Fruit fly (Drosophila melanogaster): Measurements from ENCODE around the gene CG9265.
A peak's percentile ranks its signal among the peaks of the same experiment; 100 is the strongest.

DNA sequence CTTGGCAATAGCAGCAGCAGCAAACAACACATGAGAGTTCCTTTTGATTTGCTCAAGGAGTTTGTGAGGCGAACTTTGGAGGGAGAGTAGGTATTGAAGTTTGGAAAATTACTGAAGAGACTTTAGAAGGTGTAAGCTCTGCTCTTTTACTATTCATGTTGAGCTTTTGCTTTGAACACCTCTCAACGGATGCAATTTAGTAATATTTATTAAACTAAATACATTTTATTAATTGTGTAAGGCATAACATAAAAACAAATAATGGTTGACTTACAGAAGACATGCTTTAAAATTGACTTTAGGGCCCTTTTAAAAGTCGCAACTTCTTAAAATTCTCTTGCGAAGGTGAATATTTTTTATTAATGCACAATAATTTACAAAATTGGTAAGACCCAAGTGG is 52.7 kb downstream of the CG9265 start:
- no peak for TF ChIP-seq CG7368 (GFP tag; optimal IDR thresholded peaks at IDR 0.05)
- no peak for TF ChIP-seq Hr39 (GFP tag; optimal IDR thresholded peaks at IDR 0.05)
- TF ChIP-seq Smox (GFP tag; optimal IDR thresholded peaks at IDR 0.05): no peak
- peak; percentile 58 for TF ChIP-seq svp (GFP tag)
- no peak for TF ChIP-seq CG1621 (tag; optimal IDR thresholded peaks at IDR 0.05)
- no peak for TF ChIP-seq esn (GFP tag; optimal IDR thresholded peaks at IDR 0.05)
